Worm (Caenorhabditis elegans): ENCODE data around the gene R07E3.1.

Gene R07E3.1

ce11 chrX:10297410-10297809 lies 43.6 kb downstream of the R07E3.1 start:
- TF ChIP-seq B0310.2 (tag; optimal IDR thresholded peaks at IDR 0.05) (no peak), ama-1 (optimal IDR thresholded peaks at IDR 0.05) (no peak), pes-1 (GFP tag; IDR thresholded peaks at IDR 0.05) (no peak), tra-4 (tag; optimal IDR thresholded peaks at IDR 0.05) (no peak), hmbx-1 (tag; optimal IDR thresholded peaks at IDR 0.05) (no peak), tbx-37 (GFP tag; conservative IDR thresholded peaks at IDR 0.05) (no peak), ets-7 (tag; optimal IDR thresholded peaks at IDR 0.05) (no peak), ceh-36 (tag; optimal IDR thresholded peaks at IDR 0.05) (no peak), hnd-1 (tag; optimal IDR thresholded peaks at IDR 0.05) (no peak), tbx-11 (GFP tag; IDR thresholded peaks at IDR 0.05) (no peak), hmg-4 (GFP tag; optimal IDR thresholded peaks at IDR 0.05) (no peak), F13C5.2 (tag; optimal IDR thresholded peaks at IDR 0.05) (no peak), flt-1 (GFP tag; IDR thresholded peaks at IDR 0.05) (no peak), aly-1 (tag; optimal IDR thresholded peaks at IDR 0.05) (no peak), ceh-13 (GFP tag; optimal IDR thresholded peaks at IDR 0.05) (no peak), sea-1 (GFP tag; conservative IDR thresholded peaks at IDR 0.05) (no peak), scrt-1 (GFP tag; IDR thresholded peaks at IDR 0.05) (no peak)

Measured in whole organism, early embryonic.